In genomic region chr3L:3400555-3401198, dm6 we compare ENCODE assay signal across 4 fruit fly cellular contexts.
TF ChIP-seq lines count a peak whose summit lies in the region.

No protein-coding gene starts in this region.

- no peak for TF ChIP-seq CTCF in whole organism, embryonic (GFP tag; optimal IDR thresholded peaks at IDR 0.05; lab: Kevin White, UChicago)

TF ChIP-seq in whole organism, adult, 20 proteins besides CTCF, POLR2A, EP300 and RAD21:
- TF ChIP-seq cic (GFP tag; optimal IDR thresholded peaks at IDR 0.05; lab: Kevin White, UChicago): peak; percentile 80
- no peak for TF ChIP-seq CG14711 (tag; optimal IDR thresholded peaks at IDR 0.05; lab: Kevin White, UChicago)
- peak; percentile 69 for TF ChIP-seq kay (GFP tag; lab: Kevin White, UChicago; ENCODE audit: borderline replicate concordance)
- no peak for TF ChIP-seq CG33017 (tag; optimal IDR thresholded peaks at IDR 0.05; lab: Kevin White, UChicago)
- TF ChIP-seq CG12768 (GFP tag; optimal IDR thresholded peaks at IDR 0.05; lab: Kevin White, UChicago): peak; percentile 1

TF ChIP-seq in whole organism, embryonic, 481 proteins besides CTCF, POLR2A, EP300 and RAD21 (continues in another document):
- TF ChIP-seq bowl (GFP tag; IDR thresholded peaks at IDR 0.05; lab: Robert Waterston, UW) (no peak), ken (GFP tag; IDR thresholded peaks at IDR 0.05; lab: Robert Waterston, UW) (0 out of 3 replicates have a peak, but pooled peaks have one; percentile 3), HmgZ (tag; optimal IDR thresholded peaks at IDR 0.05; lab: Kevin White, UChicago) (peak; percentile 1), Med (GFP tag; lab: Kevin White, UChicago) (peak; percentile 67), zen2 (GFP tag; IDR thresholded peaks at IDR 0.05; lab: Robert Waterston, UW; ENCODE audit: partially characterized antibody) (0 out of 3 replicates have a peak, but pooled peaks have one; percentile 36), CG5953 (GFP tag; IDR thresholded peaks at IDR 0.05; lab: Robert Waterston, UW) (no peak), nau (GFP tag; optimal IDR thresholded peaks at IDR 0.05; lab: Kevin White, UChicago) (peak; percentile 80), crol (GFP tag; IDR thresholded peaks at IDR 0.05; lab: Robert Waterston, UW) (peak; percentile 35; the same call in 1 of the 2 replicates), CG10543 (GFP tag; optimal IDR thresholded peaks at IDR 0.05; lab: Kevin White, UChicago) (peak; percentile 50), vvl (GFP tag; IDR thresholded peaks at IDR 0.05; lab: Robert Waterston, UW) (0 out of 2 replicates have a peak, but pooled peaks have one; percentile 13), NFAT (GFP tag; IDR thresholded peaks at IDR 0.05; lab: Robert Waterston, UW) (0 out of 2 replicates have a peak, but pooled peaks have one; percentile 33), Meics (GFP tag; optimal IDR thresholded peaks at IDR 0.05; lab: Kevin White, UChicago) (peak; percentile 8), dysf (GFP tag; IDR thresholded peaks at IDR 0.05; lab: Robert Waterston, UW) (peak; percentile 19; the same call in 1 of the 3 replicates), Rfx (GFP tag; IDR thresholded peaks at IDR 0.05; lab: Robert Waterston, UW) (0 out of 2 replicates have a peak, but pooled peaks have one; percentile 35), CG11247 (GFP tag; IDR thresholded peaks at IDR 0.05; lab: Robert Waterston, UW) (0 out of 2 replicates have a peak, but pooled peaks have one; percentile 22), aop (GFP tag; IDR thresholded peaks at IDR 0.05; lab: Robert Waterston, UW) (0 out of 2 replicates have a peak, but pooled peaks have one; percentile 30), sd (tag; optimal IDR thresholded peaks at IDR 0.05; lab: Kevin White, UChicago) (peak; percentile 12), MBD-R2 (GFP tag; IDR thresholded peaks at IDR 0.05; lab: Robert Waterston, UW) (no peak), Atf6 (GFP tag; IDR thresholded peaks at IDR 0.05; lab: Robert Waterston, UW) (0 out of 2 replicates have a peak, but pooled peaks have one; percentile 13), HHEX (GFP tag; optimal IDR thresholded peaks at IDR 0.05; lab: Kevin White, UChicago) (no peak), CG5245 (GFP tag; optimal IDR thresholded peaks at IDR 0.05; lab: Kevin White, UChicago) (no peak), sug (tag; optimal IDR thresholded peaks at IDR 0.05; lab: Kevin White, UChicago) (peak; percentile 38), CG11504 (tag; optimal IDR thresholded peaks at IDR 0.05; lab: Kevin White, UChicago) (peak; percentile 81), CG17829 (tag; optimal IDR thresholded peaks at IDR 0.05; lab: Kevin White, UChicago) (peak; percentile 16), sens (GFP tag; lab: Kevin White, UChicago) (peak; percentile 36), Drgx (GFP tag; IDR thresholded peaks at IDR 0.05; lab: Robert Waterston, UW) (peak; percentile 48)

TF ChIP-seq in whole organism, prepupa, 60 proteins besides CTCF, POLR2A, EP300 and RAD21:
- TF ChIP-seq CG8632 (GFP tag; optimal IDR thresholded peaks at IDR 0.05; lab: Kevin White, UChicago): no peak
- no peak for TF ChIP-seq CG11902 (GFP tag; optimal IDR thresholded peaks at IDR 0.05; lab: Kevin White, UChicago)
- peak; percentile 11 to 38 for TF ChIP-seq ss (GFP tag; optimal IDR thresholded peaks at IDR 0.05; lab: Kevin White, UChicago)
- peak; percentile 31 for TF ChIP-seq CG6808 (GFP tag; optimal IDR thresholded peaks at IDR 0.05; lab: Kevin White, UChicago)
- no peak for TF ChIP-seq Sox14 (GFP tag; optimal IDR thresholded peaks at IDR 0.05; lab: Kevin White, UChicago)
- no peak for TF ChIP-seq CG6792 (GFP tag; optimal IDR thresholded peaks at IDR 0.05; lab: Kevin White, UChicago)
- no peak for TF ChIP-seq spab (GFP tag; optimal IDR thresholded peaks at IDR 0.05; lab: Kevin White, UChicago)
- no peak for TF ChIP-seq pdm3 (GFP tag; optimal IDR thresholded peaks at IDR 0.05; lab: Kevin White, UChicago)
- TF ChIP-seq OdsH (GFP tag; optimal IDR thresholded peaks at IDR 0.05; lab: Kevin White, UChicago): no peak
- peak; percentile 49 for TF ChIP-seq CG6276 (GFP tag; optimal IDR thresholded peaks at IDR 0.05; lab: Kevin White, UChicago)
- no peak for TF ChIP-seq CG9139 (GFP tag; optimal IDR thresholded peaks at IDR 0.05; lab: Kevin White, UChicago)
- peak; percentile 24 for TF ChIP-seq net (GFP tag; optimal IDR thresholded peaks at IDR 0.05; lab: Kevin White, UChicago)
- peak in 1 of 2 experiments; percentile 2 for TF ChIP-seq salr (GFP tag; optimal IDR thresholded peaks at IDR 0.05; lab: Kevin White, UChicago)
- TF ChIP-seq CG3032 (tag; optimal IDR thresholded peaks at IDR 0.05; lab: Kevin White, UChicago): no peak
- TF ChIP-seq Eip78C (GFP tag; lab: Kevin White, UChicago): peak; percentile 47
- TF ChIP-seq eg (GFP tag; IDR thresholded peaks at IDR 0.05; lab: Robert Waterston, UW): peak; percentile 60; the same call in 2 of the 3 replicates
- peak; percentile 18 for TF ChIP-seq Lpt (GFP tag; optimal IDR thresholded peaks at IDR 0.05; lab: Kevin White, UChicago)
- peak; percentile 63 for TF ChIP-seq CG6163 (GFP tag; IDR thresholded peaks at IDR 0.05; lab: Robert Waterston, UW)
- no peak for TF ChIP-seq achi (GFP tag; optimal IDR thresholded peaks at IDR 0.05; lab: Kevin White, UChicago)
- TF ChIP-seq CG7368 (GFP tag; optimal IDR thresholded peaks at IDR 0.05; lab: Kevin White, UChicago): no peak
- peak; percentile 68 for TF ChIP-seq CG8119 (GFP tag; IDR thresholded peaks at IDR 0.05; lab: Robert Waterston, UW)
- TF ChIP-seq acj6 (GFP tag; optimal IDR thresholded peaks at IDR 0.05; lab: Kevin White, UChicago): no peak
- peak; percentile 8 for TF ChIP-seq fd85E (GFP tag; optimal IDR thresholded peaks at IDR 0.05; lab: Kevin White, UChicago)
- TF ChIP-seq svp (GFP tag; lab: Kevin White, UChicago): peak; percentile 46
- TF ChIP-seq CG15336 (GFP tag; IDR thresholded peaks at IDR 0.05; lab: Robert Waterston, UW): peak; percentile 32
- TF ChIP-seq CG3919 (GFP tag; optimal IDR thresholded peaks at IDR 0.05; lab: Kevin White, UChicago): peak; percentile 6
- TF ChIP-seq Eip75B (GFP tag; optimal IDR thresholded peaks at IDR 0.05; lab: Kevin White, UChicago): no peak
- TF ChIP-seq fkh (GFP tag; optimal IDR thresholded peaks at IDR 0.05; lab: Kevin White, UChicago): no peak
TF ChIP-seq in whole organism, prepupa: peak in this region for 14.

TF ChIP-seq in whole organism, pupa, 21 proteins besides CTCF, POLR2A, EP300 and RAD21:
- TF ChIP-seq CG32121 (GFP tag; IDR thresholded peaks at IDR 0.05; lab: Robert Waterston, UW): peak; percentile 75
- TF ChIP-seq Pif1A (GFP tag; optimal IDR thresholded peaks at IDR 0.05; lab: Kevin White, UChicago): no peak
- no peak for TF ChIP-seq Snoo (tag; optimal IDR thresholded peaks at IDR 0.05; lab: Kevin White, UChicago)
- peak; percentile 56 for TF ChIP-seq CG13204 (GFP tag; optimal IDR thresholded peaks at IDR 0.05; lab: Kevin White, UChicago)
- no peak for TF ChIP-seq D1 (tag; optimal IDR thresholded peaks at IDR 0.05; lab: Kevin White, UChicago)
- TF ChIP-seq CG8159 (tag; optimal IDR thresholded peaks at IDR 0.05; lab: Kevin White, UChicago): no peak
- TF ChIP-seq CG34367 (tag; optimal IDR thresholded peaks at IDR 0.05; lab: Kevin White, UChicago): no peak
- TF ChIP-seq rn (GFP tag; IDR thresholded peaks at IDR 0.05; lab: Robert Waterston, UW): no peak
- peak; percentile 48; the same call in 1 of the 2 replicates for TF ChIP-seq CG12605 (GFP tag; IDR thresholded peaks at IDR 0.05; lab: Robert Waterston, UW)
- TF ChIP-seq Pif1B (GFP tag; optimal IDR thresholded peaks at IDR 0.05; lab: Kevin White, UChicago): no peak
- TF ChIP-seq EcR (GFP tag; optimal IDR thresholded peaks at IDR 0.05; lab: Kevin White, UChicago): no peak
- no peak for TF ChIP-seq CG17806 (tag; optimal IDR thresholded peaks at IDR 0.05; lab: Kevin White, UChicago)
- no peak for TF ChIP-seq CG9948 (tag; optimal IDR thresholded peaks at IDR 0.05; lab: Kevin White, UChicago)
- peak; percentile 55; the same call in 1 of the 2 replicates for TF ChIP-seq Ets98B (GFP tag; IDR thresholded peaks at IDR 0.05; lab: Robert Waterston, UW)
- TF ChIP-seq CG14655 (GFP tag; optimal IDR thresholded peaks at IDR 0.05; lab: Kevin White, UChicago): peak; percentile 42
- no peak for TF ChIP-seq gl (tag; optimal IDR thresholded peaks at IDR 0.05; lab: Kevin White, UChicago)
- TF ChIP-seq CG4496 (GFP tag; IDR thresholded peaks at IDR 0.05; lab: Robert Waterston, UW): peak; percentile 78
- TF ChIP-seq fd96Ca (GFP tag; IDR thresholded peaks at IDR 0.05; lab: Robert Waterston, UW): 0 out of 3 replicates have a peak, but pooled peaks have one; percentile 38
- TF ChIP-seq CG8301 (tag; optimal IDR thresholded peaks at IDR 0.05; lab: Kevin White, UChicago): no peak
- no peak for TF ChIP-seq CG10348 (GFP tag; IDR thresholded peaks at IDR 0.05; lab: Robert Waterston, UW)
- no peak for TF ChIP-seq CG15710 (tag; optimal IDR thresholded peaks at IDR 0.05; lab: Kevin White, UChicago)
